Fruit fly (Drosophila melanogaster): ENCODE results near the gene sn.

sn gene

DNA sequence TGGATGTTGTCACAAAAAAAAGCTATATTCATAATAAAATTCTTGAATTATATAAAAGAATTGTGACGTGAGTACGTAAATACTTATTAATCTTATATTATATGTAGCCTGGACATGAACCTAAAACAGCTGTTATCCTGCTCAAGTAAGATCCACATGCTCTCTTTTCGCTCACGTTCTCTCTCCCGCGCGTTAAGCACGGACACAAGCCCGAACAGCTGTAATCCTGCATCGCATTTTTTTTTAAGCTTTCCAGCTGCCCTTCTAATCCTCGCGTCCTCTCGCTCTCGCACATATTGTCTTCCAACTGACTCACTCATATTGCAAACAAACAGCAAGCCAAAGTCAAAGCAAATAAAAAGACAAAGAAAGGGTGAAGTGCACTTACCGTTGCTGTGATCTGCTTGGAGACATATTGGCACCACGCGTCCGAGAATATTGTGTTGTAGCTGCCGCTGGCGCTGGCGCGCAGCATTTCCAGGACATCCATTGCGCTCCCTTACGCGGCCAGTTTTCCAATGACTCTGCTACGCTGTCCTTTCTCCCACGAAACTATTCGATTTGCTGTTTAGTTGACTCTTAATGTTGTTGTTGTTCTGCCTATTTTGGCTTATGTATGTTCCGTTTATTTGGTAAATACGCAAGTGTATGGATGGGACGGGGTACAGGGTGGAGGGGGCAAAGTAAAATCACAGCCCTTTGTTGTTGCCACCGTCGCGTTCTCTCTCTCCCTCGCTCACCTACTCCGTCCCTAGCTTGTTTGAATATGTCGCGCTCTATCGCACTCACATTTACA, 3.4 kb downstream of the sn start (continued):
- TF ChIP-seq bowl (GFP tag; IDR thresholded peaks at IDR 0.05) = no peak
- no peak for TF ChIP-seq Doc2 (GFP tag; IDR thresholded peaks at IDR 0.05)
- no peak for TF ChIP-seq CG3281 (GFP tag; optimal IDR thresholded peaks at IDR 0.05)
- TF ChIP-seq gro (GFP tag; optimal IDR thresholded peaks at IDR 0.05) = no peak
- no peak for TF ChIP-seq CG13775 (GFP tag; optimal IDR thresholded peaks at IDR 0.05)
- TF ChIP-seq Hr3 (GFP tag; optimal IDR thresholded peaks at IDR 0.05) = no peak
- TF ChIP-seq tna (GFP tag; IDR thresholded peaks at IDR 0.05; ENCODE audit: partially characterized antibody) = no peak
- peak; percentile 73 for TF ChIP-seq CG1832 (GFP tag; optimal IDR thresholded peaks at IDR 0.05)
- TF ChIP-seq Ada2b (GFP tag; IDR thresholded peaks at IDR 0.05) = no peak
- no peak for TF ChIP-seq nerfin-1 (tag; optimal IDR thresholded peaks at IDR 0.05)
- TF ChIP-seq cad (GFP tag; optimal IDR thresholded peaks at IDR 0.05) = no peak
- no peak for TF ChIP-seq Abd-B (GFP tag; optimal IDR thresholded peaks at IDR 0.05)
- TF ChIP-seq CG4404 (GFP tag; IDR thresholded peaks at IDR 0.05) = no peak
- no peak for TF ChIP-seq CG8388 (GFP tag; optimal IDR thresholded peaks at IDR 0.05)
- TF ChIP-seq ac (GFP tag; optimal IDR thresholded peaks at IDR 0.05) = no peak
- no peak for TF ChIP-seq cg (GFP tag; optimal IDR thresholded peaks at IDR 0.05)
- no peak for TF ChIP-seq Ptx1 (GFP tag; IDR thresholded peaks at IDR 0.05)
- no peak for TF ChIP-seq CG2875 (GFP tag; optimal IDR thresholded peaks at IDR 0.05)
- TF ChIP-seq CG2712 (tag; optimal IDR thresholded peaks at IDR 0.05) = no peak
- TF ChIP-seq CG10979 (tag; optimal IDR thresholded peaks at IDR 0.05) = no peak
- no peak for TF ChIP-seq eyg (GFP tag; optimal IDR thresholded peaks at IDR 0.05)
- no peak for TF ChIP-seq Awh (GFP tag; IDR thresholded peaks at IDR 0.05)
- no peak for TF ChIP-seq pho (GFP tag; optimal IDR thresholded peaks at IDR 0.05)
- no peak for TF ChIP-seq CG9437 (GFP tag; optimal IDR thresholded peaks at IDR 0.05)
- TF ChIP-seq CG2202 (tag; optimal IDR thresholded peaks at IDR 0.05) = no peak
- TF ChIP-seq emc (GFP tag; optimal IDR thresholded peaks at IDR 0.05) = no peak
- TF ChIP-seq dysf (GFP tag; IDR thresholded peaks at IDR 0.05) = 0 out of 3 replicates have a peak, but pooled peaks have one; percentile 10
- TF ChIP-seq CG12659 (GFP tag; optimal IDR thresholded peaks at IDR 0.05) = no peak
- no peak for TF ChIP-seq nerfin-2 (GFP tag; IDR thresholded peaks at IDR 0.05; ENCODE audit: partially characterized antibody)
- TF ChIP-seq Dad (GFP tag; optimal IDR thresholded peaks at IDR 0.05) = no peak
- TF ChIP-seq CG12236 (GFP tag; optimal IDR thresholded peaks at IDR 0.05) = no peak
- no peak for TF ChIP-seq D19B (GFP tag; optimal IDR thresholded peaks at IDR 0.05)
- TF ChIP-seq CG10321 (GFP tag; IDR thresholded peaks at IDR 0.05) = peak; percentile 69; the same call in 1 of the 2 replicates
- no peak for TF ChIP-seq abd-A (tag; optimal IDR thresholded peaks at IDR 0.05)
- TF ChIP-seq CTCF (GFP tag; optimal IDR thresholded peaks at IDR 0.05) = no peak
- TF ChIP-seq Bgb (GFP tag; IDR thresholded peaks at IDR 0.05; ENCODE audit: partially characterized antibody) = peak; percentile 10; the same call in 1 of the 2 replicates
- no peak for TF ChIP-seq gcm2 (GFP tag; optimal IDR thresholded peaks at IDR 0.05)
- no peak for TF ChIP-seq Rx (GFP tag; IDR thresholded peaks at IDR 0.05)
- TF ChIP-seq CG9609 (GFP tag; optimal IDR thresholded peaks at IDR 0.05) = no peak
- no peak for TF ChIP-seq br (optimal IDR thresholded peaks at IDR 0.05)
- no peak for TF ChIP-seq Hsf (GFP tag; optimal IDR thresholded peaks at IDR 0.05)
- TF ChIP-seq H15 (GFP tag; IDR thresholded peaks at IDR 0.05) = no peak
- TF ChIP-seq tap (tag; optimal IDR thresholded peaks at IDR 0.05) = no peak
- TF ChIP-seq Bdp1 (GFP tag; optimal IDR thresholded peaks at IDR 0.05) = no peak
- no peak for TF ChIP-seq btn (GFP tag; optimal IDR thresholded peaks at IDR 0.05)
- TF ChIP-seq dpn (GFP tag; optimal IDR thresholded peaks at IDR 0.05) = no peak
- peak; percentile 28; the same call in 1 of the 2 replicates for TF ChIP-seq CG32532 (GFP tag; IDR thresholded peaks at IDR 0.05)
- peak; percentile 4 for TF ChIP-seq ewg (GFP tag; optimal IDR thresholded peaks at IDR 0.05)
- TF ChIP-seq PHDP (tag; optimal IDR thresholded peaks at IDR 0.05) = no peak
- no peak for TF ChIP-seq CG1024 (GFP tag; IDR thresholded peaks at IDR 0.05)
- no peak for TF ChIP-seq Tbp (GFP tag; optimal IDR thresholded peaks at IDR 0.05)

Measured in whole organism, embryonic.